Worm (Caenorhabditis elegans): ENCODE results near the gene srd-67.

The srd-67 gene

DNA sequence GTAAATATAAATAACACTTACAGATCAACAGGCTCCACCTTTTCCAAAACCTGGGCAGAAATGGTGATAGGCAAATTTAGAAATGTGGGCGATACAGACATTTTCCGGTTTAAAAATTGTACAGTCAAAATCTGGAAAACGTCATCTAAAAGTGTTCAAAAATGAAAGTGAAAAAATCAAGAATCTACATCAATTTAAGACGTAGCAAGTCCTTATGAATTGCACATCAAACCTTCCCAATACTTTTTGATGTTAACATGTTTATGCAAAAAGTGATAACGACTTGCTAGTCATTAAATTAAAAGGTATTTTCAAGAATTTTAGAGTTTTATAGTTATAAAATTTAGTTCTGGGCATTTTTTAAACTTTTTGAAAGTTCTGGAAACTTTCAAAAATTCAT, 5.7 kb upstream of the srd-67 start, which contains the start of gene fbxa-7 (continued):
- TF ChIP-seq attf-3 (GFP tag; conservative IDR thresholded peaks at IDR 0.05) = no peak
- no peak for TF ChIP-seq sdz-38 (tag; optimal IDR thresholded peaks at IDR 0.05)

DNA sequence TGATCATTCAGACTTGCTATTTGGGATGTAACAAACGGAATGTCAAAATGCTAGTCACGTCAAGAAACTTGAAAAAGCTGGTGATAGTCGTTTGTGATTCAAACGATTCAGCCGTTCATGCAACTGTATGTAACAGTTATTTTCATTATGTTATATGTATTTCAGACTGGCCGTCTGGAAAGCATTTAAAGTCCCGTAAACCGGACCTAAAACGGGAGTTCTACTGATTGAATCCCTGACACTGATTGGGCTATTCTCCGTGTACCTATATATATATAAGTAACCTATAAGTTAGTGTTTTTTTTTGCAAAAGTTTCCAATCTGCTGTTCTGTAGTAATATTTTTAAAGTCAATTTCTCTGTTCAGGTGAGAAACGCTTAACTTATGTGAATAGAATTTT, 2.0 kb downstream of the srd-67 start:
- TF ChIP-seq die-1 (tag; optimal IDR thresholded peaks at IDR 0.05) (no peak), K11D2.4 (GFP tag; IDR thresholded peaks at IDR 0.05) (no peak), madf-10 (tag; optimal IDR thresholded peaks at IDR 0.05) (no peak), egl-18 (GFP tag; IDR thresholded peaks at IDR 0.05) (no peak), F57C9.4 (tag; optimal IDR thresholded peaks at IDR 0.05) (no peak), dpl-1 (GFP tag; optimal IDR thresholded peaks at IDR 0.05) (no peak), let-607 (tag; optimal IDR thresholded peaks at IDR 0.05) (no peak), F55B11.4 (tag; optimal IDR thresholded peaks at IDR 0.05; ENCODE audit: borderline replicate concordance, insufficient read depth) (no peak), attf-3 (GFP tag; conservative IDR thresholded peaks at IDR 0.05) (no peak), nhr-80 (tag; optimal IDR thresholded peaks at IDR 0.05) (no peak), ztf-25 (GFP tag; IDR thresholded peaks at IDR 0.05) (no peak), somi-1 (GFP tag; optimal IDR thresholded peaks at IDR 0.05) (no peak), F37B4.10 (GFP tag; IDR thresholded peaks at IDR 0.05) (no peak)

DNA sequence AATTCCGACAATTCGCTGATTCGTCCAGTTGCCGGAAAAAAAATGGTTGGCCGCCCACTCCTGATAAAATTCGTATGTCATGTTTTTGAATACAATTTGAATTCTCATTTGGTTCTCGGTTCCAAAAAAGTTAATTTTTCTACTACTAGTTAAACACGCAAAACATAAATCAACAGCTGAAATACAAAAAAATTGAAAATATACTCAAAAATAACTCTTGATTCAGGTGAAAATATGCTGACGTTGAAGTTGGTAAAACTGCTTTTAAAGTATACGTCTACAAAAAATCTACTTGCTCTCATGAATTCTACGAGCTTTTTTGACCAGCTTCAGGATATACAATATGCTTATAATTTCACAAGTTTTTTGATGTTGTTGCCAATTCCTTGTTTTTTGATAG, 5.2 kb downstream of the srd-67 start, which contains the start of gene srz-56:
Gene srz-56, plus strand, starts transcription at position 301 of the 400 bp plus-strand sequence.
- TF ChIP-seq D2030.7 (GFP tag; IDR thresholded peaks at IDR 0.05) (no peak), pbrm-1 (GFP tag; IDR thresholded peaks at IDR 0.05) (no peak), T26A5.8 (tag; optimal IDR thresholded peaks at IDR 0.05) (no peak), cebp-1 (GFP tag; IDR thresholded peaks at IDR 0.05) (no peak), cebp-1 (tag; optimal IDR thresholded peaks at IDR 0.05) (no peak), hlh-26 (GFP tag; conservative IDR thresholded peaks at IDR 0.05) (no peak), snpc-1.1 (tag; optimal IDR thresholded peaks at IDR 0.05; ENCODE audit: insufficient read depth) (no peak), F33H1.4 (GFP tag; IDR thresholded peaks at IDR 0.05) (no peak), Y79H2A.3 (GFP tag; conservative IDR thresholded peaks at IDR 0.05) (no peak), ceh-58 (GFP tag; IDR thresholded peaks at IDR 0.05) (no peak), somi-1 (GFP tag; optimal IDR thresholded peaks at IDR 0.05) (no peak), nhr-80 (tag; optimal IDR thresholded peaks at IDR 0.05) (no peak)

DNA sequence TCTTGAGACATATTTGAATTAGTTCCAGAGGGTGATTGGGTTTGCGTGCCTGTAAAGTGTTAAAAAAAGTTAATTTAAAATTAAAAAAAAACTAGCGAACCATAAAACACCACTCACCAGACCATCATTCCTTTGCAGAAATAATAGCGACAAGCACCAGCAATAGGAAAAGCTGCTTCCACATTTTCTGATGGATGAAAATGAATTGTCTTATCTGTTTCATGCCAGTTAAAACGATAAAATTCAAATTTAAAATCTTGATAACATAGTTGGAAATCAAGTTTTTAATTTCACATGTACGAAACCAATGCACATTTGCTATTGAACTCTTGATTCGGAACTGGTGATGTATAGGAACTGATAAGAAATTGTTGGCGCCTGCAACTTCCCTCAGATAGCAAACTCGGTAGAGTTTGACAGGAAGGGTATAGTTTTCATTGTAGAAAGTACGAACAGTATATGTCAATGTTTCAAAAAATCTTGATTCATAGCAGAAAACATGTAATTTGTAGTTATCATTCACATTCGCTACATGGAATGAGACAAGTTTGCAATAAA, 6.0 kb downstream of the srd-67 start, which contains the start of gene C39B5.10:
Gene C39B5.10, minus strand, starts transcription at position 51 of the 558 bp plus-strand sequence.
- TF ChIP-seq ceh-40 (GFP tag; IDR thresholded peaks at IDR 0.05) = no peak
- no peak for TF ChIP-seq chd-7 (tag; optimal IDR thresholded peaks at IDR 0.05)
- no peak for TF ChIP-seq B0035.1 (tag; optimal IDR thresholded peaks at IDR 0.05)
- TF ChIP-seq F55B11.4 (tag; optimal IDR thresholded peaks at IDR 0.05; ENCODE audit: borderline replicate concordance, insufficient read depth) = no peak
- no peak for TF ChIP-seq lag-1 (GFP tag; IDR thresholded peaks at IDR 0.05)
- no peak for TF ChIP-seq zim-3 (tag; optimal IDR thresholded peaks at IDR 0.05)
- TF ChIP-seq egl-18 (GFP tag; IDR thresholded peaks at IDR 0.05) = no peak
- no peak for TF ChIP-seq snpc-3.4 (tag; optimal IDR thresholded peaks at IDR 0.05)
- no peak for TF ChIP-seq tbx-9 (tag; optimal IDR thresholded peaks at IDR 0.05; ENCODE audit: borderline replicate concordance)
- TF ChIP-seq tlf-1 (GFP tag; optimal IDR thresholded peaks at IDR 0.05) = no peak
- TF ChIP-seq aptf-3 (GFP tag; IDR thresholded peaks at IDR 0.05) = no peak
- no peak for TF ChIP-seq mes-4 (tag; optimal IDR thresholded peaks at IDR 0.05)
- no peak for TF ChIP-seq pha-4 (tag; optimal IDR thresholded peaks at IDR 0.05)
- no peak for TF ChIP-seq F22D6.2 (tag; optimal IDR thresholded peaks at IDR 0.05)
- TF ChIP-seq nhr-90 (tag; optimal IDR thresholded peaks at IDR 0.05) = no peak
- no peak for TF ChIP-seq K12H6.12 (tag; optimal IDR thresholded peaks at IDR 0.05)
- no peak for TF ChIP-seq madf-6 (GFP tag; IDR thresholded peaks at IDR 0.05)

All from whole organism, young adult.